Worm (Caenorhabditis elegans) whole organism, L2 larva: ENCODE results near the gene lev-9.

ENCODE experiments used
- ama-1 ChIP-seq: fragments of 150-350 bp; optimal IDR thresholded peaks from 2 replicates; lab custom pipeline; 2018; ENCODE audit warnings: inconsistent platforms
- dmd-4 ChIP-seq: sonication (generic microtip); optimal IDR thresholded peaks from 2 replicates; lab custom pipeline; 2017; ENCODE audit warnings: missing biosample characterization, missing genetic modification characterization
- fos-1 ChIP-seq: fragments of 150-350 bp; optimal IDR thresholded peaks from 2 replicates; lab custom pipeline; 2014; ENCODE audit warnings: missing biosample characterization, missing genetic modification characterization
- mab-5 ChIP-seq: fragments of 150-350 bp; optimal IDR thresholded peaks from 2 replicates; lab custom pipeline; 2014; ENCODE audit warnings: missing biosample characterization, missing genetic modification characterization
- nhr-25 ChIP-seq: fragments of 150-350 bp; sonication (generic microtip); optimal IDR thresholded peaks from 3 replicates; lab custom pipeline; 2014; ENCODE audit warnings: missing biosample characterization, missing genetic modification characterization
- nhr-77 ChIP-seq: fragments of 150-350 bp; optimal IDR thresholded peaks from 2 replicates; lab custom pipeline; 2014; ENCODE audit warnings: missing biosample characterization, missing genetic modification characterization
- sem-4 ChIP-seq: fragments of 150-350 bp; optimal IDR thresholded peaks from 2 replicates; lab custom pipeline; 2014; ENCODE audit warnings: missing biosample characterization, missing genetic modification reagents, missing genetic modification characterization
- skn-1 ChIP-seq: sonication (generic microtip); optimal IDR thresholded peaks from 2 replicates; lab custom pipeline; 2017; ENCODE audit warnings: missing biosample characterization, missing genetic modification characterization

ce11 chrX:6253160-6253559, 38.4 kb downstream of the lev-9 start:
- TF ChIP-seq dmd-4 (tag; lab: Kevin White, UChicago) (no peak), mab-5 (tag; lab: Kevin White, UChicago) (no peak), sem-4 (tag; lab: Kevin White, UChicago) (no peak), nhr-77 (tag; lab: Kevin White, UChicago) (no peak), skn-1 (no peak), fos-1 (tag; lab: Kevin White, UChicago) (no peak), nhr-25 (tag; lab: Kevin White, UChicago) (no peak), ama-1 (no peak)
